Worm (Caenorhabditis elegans) whole organism, L1 larva: ENCODE results near the gene sri-29.

Experiments used
- snpc-4 ChIP-seq: fragments of 150-350 bp; optimal IDR thresholded peaks from 2 replicates; lab custom pipeline; 2014; ENCODE audit warnings: missing biosample characterization, missing genetic modification characterization
- unc-62 ChIP-seq: fragments of 150-350 bp; optimal IDR thresholded peaks from 2 replicates; lab custom pipeline; 2014; ENCODE audit warnings: missing biosample characterization, missing genetic modification reagents, missing genetic modification characterization
- ztf-4 ChIP-seq: fragments of 150-350 bp; optimal IDR thresholded peaks from 2 replicates; lab custom pipeline; 2014; ENCODE audit warnings: missing biosample characterization, missing genetic modification characterization

- TF ChIP-seq snpc-4 (tag; lab: Kevin White, UChicago) = no peak
- no peak for TF ChIP-seq ztf-4 (tag; lab: Kevin White, UChicago)
- TF ChIP-seq unc-62 = no peak
These were observed 23.3 kb downstream of the sri-29 start for ce11 chrII:3067447-3067846.
